Worm (Caenorhabditis elegans) whole organism, L4/young adult: Measurements from ENCODE around the gene D1069.3.

ENCODE experiments used
- W03F9.2 ChIP-seq: fragments of 150-350 bp; optimal IDR thresholded peaks from 2 replicates; lab custom pipeline; 2014; ENCODE audit warnings: missing biosample characterization, missing genetic modification characterization
- dao-5 ChIP-seq: sonication (generic microtip); optimal IDR thresholded peaks from 2 replicates; lab custom pipeline; 2016; ENCODE audit warnings: missing genotype, missing genetic modification characterization, moderate library complexity, missing compliant biosample characterization
- him-1 ChIP-seq: sonication (generic microtip); optimal IDR thresholded peaks from 2 replicates; lab custom pipeline; 2016; ENCODE audit warnings: missing genotype, missing genetic modification reagents, missing genetic modification characterization, missing compliant biosample characterization

DNA sequence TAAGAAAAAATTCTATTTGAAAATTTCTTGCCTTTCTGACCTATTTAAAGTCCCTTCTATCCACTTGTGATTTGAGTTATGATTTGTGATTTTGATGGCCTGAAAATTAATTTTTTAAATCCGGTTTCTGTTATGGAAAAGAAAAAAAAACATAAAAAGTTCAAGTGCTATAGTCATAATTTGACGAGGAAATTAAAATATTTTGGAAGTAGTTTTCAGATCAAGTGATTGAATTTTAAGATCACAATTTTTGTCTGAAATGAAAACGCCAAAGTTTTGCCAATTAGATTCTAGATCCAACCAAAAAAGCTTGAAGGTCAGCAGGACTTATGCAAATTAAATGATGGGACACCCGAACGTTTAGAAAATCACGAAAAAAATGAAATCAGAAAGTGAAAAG is 19.8 kb upstream of the D1069.3 start, which contains the start of gene ptr-3:
- no peak for TF ChIP-seq him-1
- no peak for TF ChIP-seq dao-5
- TF ChIP-seq W03F9.2, result no peak
